Fruit fly (Drosophila melanogaster): ENCODE results near the gene CG12535.

Gene CG12535

DNA sequence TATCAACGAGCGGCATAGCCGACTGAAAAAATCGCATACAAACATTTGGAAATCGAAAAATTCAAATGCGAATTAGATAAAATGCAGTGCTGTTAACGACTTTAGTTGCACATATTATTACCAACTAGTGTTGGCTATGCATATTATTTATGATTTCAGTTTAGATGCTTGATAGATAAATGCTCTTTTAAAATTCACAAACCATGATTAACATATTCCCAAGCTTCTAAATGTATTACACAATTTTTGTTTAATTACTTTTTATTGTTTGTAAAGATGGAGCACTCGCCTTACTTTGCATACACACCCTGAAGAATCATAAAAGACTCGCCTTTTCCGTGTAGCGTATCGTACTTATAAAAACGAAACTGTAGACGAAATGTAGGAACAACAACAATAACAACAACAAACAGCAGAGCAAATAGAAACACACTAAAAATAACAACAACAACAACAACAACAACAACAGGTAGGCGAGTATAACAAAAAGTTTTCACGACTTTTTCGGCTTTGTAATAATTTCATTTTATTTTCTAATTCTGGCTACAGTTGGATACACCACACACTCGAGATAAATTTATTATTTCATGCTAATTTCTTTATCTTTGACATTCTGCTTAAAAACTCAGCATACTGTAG, 88.2 kb downstream of the CG12535 start (continued):
- peak; percentile 40 for TF ChIP-seq twi (tag; optimal IDR thresholded peaks at IDR 0.05)
- TF ChIP-seq Fer2 (tag; optimal IDR thresholded peaks at IDR 0.05), result peak; percentile 47
- TF ChIP-seq CG15073 (GFP tag; optimal IDR thresholded peaks at IDR 0.05), result no peak
- TF ChIP-seq corto (GFP tag; optimal IDR thresholded peaks at IDR 0.05), result no peak
- peak; percentile 34 for TF ChIP-seq CG14710 (tag; optimal IDR thresholded peaks at IDR 0.05)
- TF ChIP-seq CG34224 (GFP tag; IDR thresholded peaks at IDR 0.05; ENCODE audit: partially characterized antibody), result no peak
- TF ChIP-seq cato (GFP tag; optimal IDR thresholded peaks at IDR 0.05; ENCODE audit: borderline replicate concordance), result no peak
- TF ChIP-seq Nf-YA (GFP tag; IDR thresholded peaks at IDR 0.05), result no peak
- peak; percentile 38 for TF ChIP-seq crc (GFP tag; optimal IDR thresholded peaks at IDR 0.05)
- no peak for TF ChIP-seq bowl (GFP tag; IDR thresholded peaks at IDR 0.05)
- TF ChIP-seq CoRest (tag; optimal IDR thresholded peaks at IDR 0.05), result peak; percentile 85
- no peak for TF ChIP-seq CG17912 (GFP tag; optimal IDR thresholded peaks at IDR 0.05)
- no peak for TF ChIP-seq CG13894 (tag; optimal IDR thresholded peaks at IDR 0.05)
- TF ChIP-seq insv (GFP tag; optimal IDR thresholded peaks at IDR 0.05), result no peak
- peak; percentile 76 for TF ChIP-seq CG9215 (GFP tag; IDR thresholded peaks at IDR 0.05)
- 0 out of 3 replicates have a peak, but pooled peaks have one; percentile 49 for TF ChIP-seq CG2889 (GFP tag; IDR thresholded peaks at IDR 0.05)
- TF ChIP-seq CG9817 (tag; optimal IDR thresholded peaks at IDR 0.05), result peak; percentile 47
- no peak for TF ChIP-seq CG9797 (GFP tag; optimal IDR thresholded peaks at IDR 0.05)
- no peak for TF ChIP-seq ken (GFP tag; IDR thresholded peaks at IDR 0.05)
- no peak for TF ChIP-seq gcm2 (GFP tag; optimal IDR thresholded peaks at IDR 0.05)
- peak; percentile 82 for TF ChIP-seq CG3281 (GFP tag; optimal IDR thresholded peaks at IDR 0.05)
- no peak for TF ChIP-seq yki (optimal IDR thresholded peaks at IDR 0.05)
- TF ChIP-seq CG8388 (GFP tag; optimal IDR thresholded peaks at IDR 0.05), result peak; percentile 40
- no peak for TF ChIP-seq oc (tag; optimal IDR thresholded peaks at IDR 0.05)
- TF ChIP-seq Vsx1 (GFP tag; optimal IDR thresholded peaks at IDR 0.05), result no peak
- TF ChIP-seq Dref (GFP tag; IDR thresholded peaks at IDR 0.05), result no peak
- TF ChIP-seq CG2202 (tag; optimal IDR thresholded peaks at IDR 0.05), result no peak
- TF ChIP-seq zf30C (GFP tag; optimal IDR thresholded peaks at IDR 0.05), result no peak
- TF ChIP-seq maf-S (GFP tag; optimal IDR thresholded peaks at IDR 0.05), result peak; percentile 40
- peak; percentile 43 for TF ChIP-seq Asciz (GFP tag; optimal IDR thresholded peaks at IDR 0.05)
- TF ChIP-seq CG7556 (GFP tag; optimal IDR thresholded peaks at IDR 0.05), result peak; percentile 75
- peak; percentile 53 for TF ChIP-seq fd3F (GFP tag; optimal IDR thresholded peaks at IDR 0.05)
- TF ChIP-seq sqz (GFP tag; optimal IDR thresholded peaks at IDR 0.05), result peak; percentile 28
- peak; percentile 20 for TF ChIP-seq CG18011 (GFP tag; optimal IDR thresholded peaks at IDR 0.05)
- peak; percentile 45 for TF ChIP-seq CG4854 (GFP tag; optimal IDR thresholded peaks at IDR 0.05)
- TF ChIP-seq CG10321 (GFP tag; IDR thresholded peaks at IDR 0.05), result no peak
- no peak for TF ChIP-seq Atf3 (GFP tag; optimal IDR thresholded peaks at IDR 0.05)
- no peak for TF ChIP-seq CG9876 (GFP tag; optimal IDR thresholded peaks at IDR 0.05)
- no peak for TF ChIP-seq Sry-β (GFP tag; optimal IDR thresholded peaks at IDR 0.05)
- TF ChIP-seq MESR4 (GFP tag; optimal IDR thresholded peaks at IDR 0.05), result no peak
- peak; percentile 55 for TF ChIP-seq D19B (GFP tag; optimal IDR thresholded peaks at IDR 0.05)
- peak; percentile 89 for TF ChIP-seq Ets65A (GFP tag)
- TF ChIP-seq klu (GFP tag; IDR thresholded peaks at IDR 0.05), result peak; percentile 69; the same call in 1 of the 2 replicates
- TF ChIP-seq dm (GFP tag; optimal IDR thresholded peaks at IDR 0.05), result peak; percentile 90
- TF ChIP-seq Lim3 (GFP tag; IDR thresholded peaks at IDR 0.05), result no peak
- TF ChIP-seq grau (tag; optimal IDR thresholded peaks at IDR 0.05), result peak; percentile 84
- peak; percentile 66 for TF ChIP-seq nmo (GFP tag; optimal IDR thresholded peaks at IDR 0.05)
- TF ChIP-seq CG12659 (GFP tag; optimal IDR thresholded peaks at IDR 0.05), result peak; percentile 81
- TF ChIP-seq CG42726 (GFP tag; IDR thresholded peaks at IDR 0.05; ENCODE audit: partially characterized antibody), result no peak
- peak; percentile 55 to 63 for TF ChIP-seq chif (GFP tag; optimal IDR thresholded peaks at IDR 0.05)
